Fruit fly (Drosophila melanogaster) whole organism, embryonic: ENCODE data around the gene nAChRalpha3.

Source experiments
- Ada2b ChIP-seq: fragments of 200-800 bp; sonication (Bioruptor generic); IDR thresholded peaks from 2 replicates; pipeline ENCODE4 v1.3.6; 2022; ENCODE audit warnings: missing biosample characterization, missing genetic modification characterization
- CG1024 ChIP-seq: fragments of 200-800 bp; sonication (Bioruptor generic); IDR thresholded peaks from 2 replicates; pipeline ENCODE4 v1.3.6; 2022; ENCODE audit warnings: missing biosample characterization, missing genetic modification characterization
- CG10431 ChIP-seq: fragments of 200-800 bp; sonication (Bioruptor generic); optimal IDR thresholded peaks from 3 replicates; lab custom pipeline; 2018; ENCODE audit warnings: missing biosample characterization, mild to moderate bottlenecking, missing genetic modification characterization
- CG10565 ChIP-seq: fragments of 200-800 bp; sonication (Bioruptor generic); optimal IDR thresholded peaks from 3 replicates; lab custom pipeline; 2016; ENCODE audit warnings: missing biosample characterization, mild to moderate bottlenecking, missing genetic modification characterization
- CG11696 ChIP-seq: fragments of 200-800 bp; sonication (Bioruptor generic); IDR thresholded peaks from 2 replicates; pipeline ENCODE4 v1.3.6; 2022; ENCODE audit warnings: missing biosample characterization, missing genetic modification characterization
- CG12104 ChIP-seq: fragments of 200-800 bp; sonication (Bioruptor generic); optimal IDR thresholded peaks from 3 replicates; lab custom pipeline; 2016; ENCODE audit warnings: missing biosample characterization, missing genetic modification characterization
- CG12236 ChIP-seq: fragments of 200-800 bp; sonication (Bioruptor generic); optimal IDR thresholded peaks from 2 replicates; lab custom pipeline; 2016; ENCODE audit warnings: missing biosample characterization, missing genetic modification characterization
- CG14050 ChIP-seq: fragments of 200-800 bp; sonication (Bioruptor generic); IDR thresholded peaks from 3 replicates; pipeline ENCODE4 v1.3.6; 2022; ENCODE audit warnings: missing biosample characterization, missing genetic modification characterization
- CG14667 ChIP-seq: fragments of 200-800 bp; sonication (Bioruptor generic); IDR thresholded peaks from 2 replicates; pipeline ENCODE4 v1.3.6; 2022; ENCODE audit warnings: missing biosample characterization, missing genetic modification characterization
- CG14965 ChIP-seq: fragments of 200-800 bp; sonication (Bioruptor generic); optimal IDR thresholded peaks from 2 replicates; lab custom pipeline; 2016; ENCODE audit warnings: missing biosample characterization, missing genetic modification characterization, borderline replicate concordance
- CG15696 ChIP-seq: fragments of 200-800 bp; sonication (Bioruptor generic); optimal IDR thresholded peaks from 2 replicates; lab custom pipeline; 2019; ENCODE audit warnings: missing biosample characterization, mild to moderate bottlenecking, missing genetic modification characterization, moderate library complexity
- CG1603 ChIP-seq: fragments of 200-800 bp; sonication (Bioruptor generic); optimal IDR thresholded peaks from 2 replicates; lab custom pipeline; 2019; ENCODE audit warnings: missing biosample characterization, mild to moderate bottlenecking, missing genetic modification characterization, moderate library complexity
- CG4424 ChIP-seq: fragments of 200-800 bp; sonication (Bioruptor generic); optimal IDR thresholded peaks from 3 replicates; lab custom pipeline; 2016; ENCODE audit warnings: missing biosample characterization, missing genetic modification characterization
- CG5953 ChIP-seq: fragments of 200-800 bp; sonication (Bioruptor generic); IDR thresholded peaks from 2 replicates; pipeline ENCODE4 v1.3.6; 2022; ENCODE audit warnings: missing biosample characterization, missing genetic modification characterization
- CG6254 ChIP-seq: fragments of 200-800 bp; sonication (Bioruptor generic); optimal IDR thresholded peaks from 3 replicates; lab custom pipeline; 2017; ENCODE audit warnings: mild to moderate bottlenecking, missing biosample characterization, missing genetic modification reagents, missing genetic modification characterization
- CG6654 ChIP-seq: fragments of 200-800 bp; sonication (Bioruptor generic); optimal IDR thresholded peaks from 2 replicates; lab custom pipeline; 2017; ENCODE audit warnings: missing biosample characterization, mild to moderate bottlenecking, missing genetic modification characterization
- CG8924 ChIP-seq: fragments of 200-800 bp; optimal IDR thresholded peaks from 3 replicates; lab custom pipeline; 2019; ENCODE audit warnings: missing biosample characterization, mild to moderate bottlenecking, missing genetic modification characterization, moderate library complexity
- CoRest ChIP-seq: fragments of 200-800 bp; sonication (Bioruptor generic); optimal IDR thresholded peaks from 3 replicates; lab custom pipeline; 2018; ENCODE audit warnings: missing biosample characterization, mild to moderate bottlenecking, missing genetic modification characterization, moderate library complexity
- Dek ChIP-seq: fragments of 200-800 bp; sonication (Bioruptor generic); optimal IDR thresholded peaks from 3 replicates; lab custom pipeline; 2019; ENCODE audit warnings: missing biosample characterization, mild to moderate bottlenecking, missing genetic modification characterization, moderate library complexity
- Dip3 ChIP-seq: fragments of 200-800 bp; sonication (Bioruptor generic); optimal IDR thresholded peaks from 3 replicates; lab custom pipeline; 2016; ENCODE audit warnings: missing biosample characterization, missing genetic modification characterization
- Doc2 ChIP-seq: fragments of 200-800 bp; sonication (Bioruptor generic); IDR thresholded peaks from 2 replicates; pipeline ENCODE4 v1.3.6; 2022; ENCODE audit warnings: missing biosample characterization, missing genetic modification characterization
- Doc3 ChIP-seq: fragments of 200-800 bp; sonication (Bioruptor generic); IDR thresholded peaks from 3 replicates; pipeline ENCODE4 v1.3.6; 2022; ENCODE audit warnings: missing biosample characterization, missing genetic modification characterization; ENCODE audit not compliant: partially characterized antibody
- Fer1 ChIP-seq: fragments of 200-800 bp; sonication (Bioruptor generic); optimal IDR thresholded peaks from 2 replicates; lab custom pipeline; 2017; ENCODE audit warnings: missing biosample characterization, mild to moderate bottlenecking, missing genetic modification characterization
- Gug ChIP-seq: fragments of 200-800 bp; sonication (Bioruptor generic); IDR thresholded peaks from 4 replicates; pipeline ENCODE4 v1.3.6; 2022; ENCODE audit warnings: missing biosample characterization, missing genetic modification characterization
- H2.0 ChIP-seq: fragments of 200-800 bp; sonication (Bioruptor generic); IDR thresholded peaks from 2 replicates; pipeline ENCODE4 v1.3.6; 2022; ENCODE audit warnings: missing biosample characterization, missing genetic modification characterization
- Hmr ChIP-seq: fragments of 200-800 bp; sonication (Bioruptor generic); optimal IDR thresholded peaks from 3 replicates; lab custom pipeline; 2017; ENCODE audit warnings: mild to moderate bottlenecking, missing biosample characterization, missing genetic modification reagents, missing genetic modification characterization
- Kr ChIP-seq: fragments of 200-800 bp; sonication (Bioruptor generic); optimal IDR thresholded peaks from 2 replicates; lab custom pipeline; 2017; ENCODE audit warnings: missing biosample characterization, mild to moderate bottlenecking, missing genetic modification characterization
- Med ChIP-seq: fragments of 200-800 bp; sonication (Bioruptor generic); peaks from one replicate; lab custom pipeline; 2016; ENCODE audit warnings: missing biosample characterization, missing genetic modification characterization, mild to moderate bottlenecking, inconsistent platforms, moderate library complexity
- Neu2 ChIP-seq: fragments of 200-800 bp; sonication (Bioruptor generic); optimal IDR thresholded peaks from 3 replicates; lab custom pipeline; 2016; ENCODE audit warnings: missing biosample characterization, missing genetic modification characterization, borderline replicate concordance
- NfI ChIP-seq: fragments of 200-800 bp; sonication (Bioruptor generic); optimal IDR thresholded peaks from 3 replicates; lab custom pipeline; 2018; ENCODE audit warnings: missing biosample characterization, mild to moderate bottlenecking, missing genetic modification characterization, moderate library complexity
- Stat92E ChIP-seq, 3 experiments: fragments of >200 bp in 2 of 3; fragments of 200-800 bp in 1 of 3; sonication (Bioruptor generic) in 1 of 3; optimal IDR thresholded peaks; 2 replicates each; lab custom pipeline; 2017 to 2019; ENCODE audit warnings: missing biosample characterization in 3 of 3, missing genetic modification characterization in 3 of 3, mild to moderate bottlenecking in 1 of 3, moderate library complexity in 1 of 3
- Tbp ChIP-seq: fragments of >200 bp; optimal IDR thresholded peaks from 2 replicates; lab custom pipeline; 2018; ENCODE audit warnings: missing biosample characterization, missing genetic modification characterization
- ab ChIP-seq: fragments of 200-800 bp; sonication (Bioruptor generic); optimal IDR thresholded peaks from 2 replicates; lab custom pipeline; 2016; ENCODE audit warnings: missing biosample characterization, missing genetic modification characterization
- bcd ChIP-seq: fragments of 200-800 bp; sonication (Bioruptor generic); optimal IDR thresholded peaks from 2 replicates; lab custom pipeline; 2017; ENCODE audit warnings: missing biosample characterization, mild to moderate bottlenecking, missing genetic modification characterization
- chinmo ChIP-seq: fragments of 200-800 bp; sonication (Bioruptor generic); IDR thresholded peaks from 4 replicates; pipeline ENCODE4 v1.3.6; 2022; ENCODE audit warnings: missing biosample characterization, missing genetic modification characterization; ENCODE audit not compliant: partially characterized antibody
- exex ChIP-seq: fragments of 200-800 bp; sonication (Bioruptor generic); optimal IDR thresholded peaks from 4 replicates; lab custom pipeline; 2018; ENCODE audit warnings: missing biosample characterization, mild to moderate bottlenecking, missing genetic modification characterization, moderate library complexity
- gcm ChIP-seq: fragments of 200-800 bp; sonication (Bioruptor generic); optimal IDR thresholded peaks from 2 replicates; lab custom pipeline; 2019; ENCODE audit warnings: missing biosample characterization, mild to moderate bottlenecking, missing genetic modification characterization, moderate library complexity
- her ChIP-seq: fragments of 200-800 bp; sonication (Bioruptor generic); optimal IDR thresholded peaks from 2 replicates; lab custom pipeline; 2016; ENCODE audit warnings: missing biosample characterization, missing genetic modification characterization
- ind ChIP-seq: fragments of 200-800 bp; sonication (Bioruptor generic); optimal IDR thresholded peaks from 3 replicates; lab custom pipeline; 2016; ENCODE audit warnings: missing biosample characterization, missing genetic modification characterization
- jigr1 ChIP-seq: fragments of 200-800 bp; sonication (Bioruptor generic); IDR thresholded peaks from 3 replicates; pipeline ENCODE4 v1.3.6; 2022; ENCODE audit warnings: missing biosample characterization, missing genetic modification characterization
- klu ChIP-seq: fragments of 200-800 bp; sonication (Bioruptor generic); IDR thresholded peaks from 2 replicates; pipeline ENCODE4 v1.3.6; 2022; ENCODE audit warnings: missing biosample characterization, missing genetic modification characterization
- lmd ChIP-seq: fragments of 200-800 bp; sonication (Bioruptor generic); IDR thresholded peaks from 2 replicates; pipeline ENCODE4 v1.3.6; 2022; ENCODE audit warnings: missing biosample characterization, missing genetic modification characterization
- mam ChIP-seq: fragments of 200-800 bp; sonication (Bioruptor generic); optimal IDR thresholded peaks from 3 replicates; lab custom pipeline; 2016; ENCODE audit warnings: missing biosample characterization, missing genetic modification characterization
- org-1 ChIP-seq: fragments of 200-800 bp; sonication (Bioruptor generic); optimal IDR thresholded peaks from 2 replicates; lab custom pipeline; 2017; ENCODE audit warnings: missing biosample characterization, missing genetic modification characterization
- p53 ChIP-seq: fragments of 200-800 bp; sonication (Bioruptor generic); optimal IDR thresholded peaks from 2 replicates; lab custom pipeline; 2016; ENCODE audit warnings: missing biosample characterization, missing genetic modification characterization
- pan ChIP-seq, 4 experiments: fragments of >200 bp in 3 of 4; fragments of 200-800 bp in 1 of 4; sonication (Bioruptor generic) in 1 of 4; optimal IDR thresholded peaks in 3 of 4; IDR thresholded peaks in 1 of 4; 2 replicates each; pipeline versions ENCODE4 v1.3.6 to Lab custom; 2017 to 2022; ENCODE audit warnings: missing biosample characterization in 2 of 4, missing genetic modification characterization in 2 of 4, mixed read lengths in 1 of 4
- pzg ChIP-seq: fragments of 200-800 bp; sonication (Bioruptor generic); optimal IDR thresholded peaks from 3 replicates; lab custom pipeline; 2018; ENCODE audit warnings: missing biosample characterization, mild to moderate bottlenecking, missing genetic modification characterization, moderate library complexity
- so ChIP-seq: fragments of 200-800 bp; sonication (Bioruptor generic); IDR thresholded peaks from 3 replicates; pipeline ENCODE4 v1.3.6; 2022; ENCODE audit warnings: missing biosample characterization, missing genetic modification characterization
- tap ChIP-seq: fragments of 200-800 bp; optimal IDR thresholded peaks from 3 replicates; lab custom pipeline; 2019; ENCODE audit warnings: missing biosample characterization, mild to moderate bottlenecking, missing genetic modification characterization, moderate library complexity
- tx ChIP-seq: fragments of 200-800 bp; sonication (Bioruptor generic); optimal IDR thresholded peaks from 2 replicates; lab custom pipeline; 2016; ENCODE audit warnings: missing biosample characterization, missing genetic modification characterization
- vfl ChIP-seq: fragments of 200-800 bp; sonication (Bioruptor generic); optimal IDR thresholded peaks from 2 replicates; lab custom pipeline; 2016; ENCODE audit warnings: missing biosample characterization, missing genetic modification characterization
- yki ChIP-seq: fragments of >200 bp; optimal IDR thresholded peaks from 3 replicates; lab custom pipeline; 2018

The nAChRalpha3 gene

DNA sequence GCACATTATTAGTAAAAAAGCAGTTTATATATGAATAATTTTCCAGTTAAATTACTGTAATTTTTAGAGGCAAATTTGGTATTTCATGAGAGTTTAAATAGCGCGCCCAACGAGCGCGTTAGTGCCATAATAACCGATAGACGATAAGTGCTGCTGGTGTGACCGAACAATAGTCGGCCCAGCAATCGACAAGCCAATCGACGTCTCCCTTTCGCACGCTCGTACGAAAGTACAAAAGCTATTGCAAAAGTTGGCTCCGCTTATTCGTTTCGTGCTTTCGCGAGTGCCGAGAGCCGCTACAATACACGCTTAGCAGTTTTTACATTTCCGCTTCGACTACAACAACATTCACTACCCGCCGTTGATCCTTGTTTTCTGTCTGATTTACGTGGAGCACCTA is 124.7 kb downstream of the nAChRalpha3 start, which contains the start of gene Trxr1 (continued):
- TF ChIP-seq gcm: no peak
- TF ChIP-seq Gug (GFP tag; lab: Robert Waterston, UW): no peak
- no peak for TF ChIP-seq NfI
- no peak for TF ChIP-seq pan (optimal IDR thresholded peaks at IDR 0.05; lab: Kevin White, UChicago)
- no peak for TF ChIP-seq pan (GFP tag; optimal IDR thresholded peaks at IDR 0.05 in 1 of 2, IDR thresholded peaks at IDR 0.05 in 1 of 2)
- no peak for TF ChIP-seq Hmr (GFP tag; lab: Kevin White, UChicago)
- no peak for TF ChIP-seq her (GFP tag; lab: Kevin White, UChicago)
- TF ChIP-seq CG4424: no peak
- TF ChIP-seq Kr (GFP tag; lab: Kevin White, UChicago): no peak
- no peak for TF ChIP-seq Dek (tag; lab: Kevin White, UChicago)
- TF ChIP-seq CG14965: no peak
- no peak for TF ChIP-seq Doc3
- TF ChIP-seq vfl (GFP tag; lab: Kevin White, UChicago): no peak
- TF ChIP-seq ab (GFP tag; lab: Kevin White, UChicago): no peak
- 0 out of 4 replicates have a peak, but pooled peaks have one; percentile 51 for TF ChIP-seq chinmo
- TF ChIP-seq tap (tag; lab: Kevin White, UChicago): no peak
- peak; percentile 77 for TF ChIP-seq Med (GFP tag; lab: Kevin White, UChicago)
- TF ChIP-seq CG10565: no peak
- TF ChIP-seq tx (GFP tag; lab: Kevin White, UChicago): no peak
- TF ChIP-seq H2.0 (GFP tag; lab: Robert Waterston, UW): no peak
- TF ChIP-seq Neu2 (GFP tag; lab: Kevin White, UChicago): no peak
- no peak for TF ChIP-seq klu (GFP tag; lab: Robert Waterston, UW)
- no peak for TF ChIP-seq CG5953 (GFP tag; lab: Robert Waterston, UW)
- TF ChIP-seq jigr1 (GFP tag; lab: Robert Waterston, UW): no peak
- TF ChIP-seq CG14667 (GFP tag; lab: Robert Waterston, UW): no peak
- no peak for TF ChIP-seq ind (GFP tag; lab: Kevin White, UChicago)
- TF ChIP-seq p53 (GFP tag; lab: Kevin White, UChicago): no peak
- TF ChIP-seq Stat92E (GFP tag; optimal IDR thresholded peaks at IDR 0.05; lab: Kevin White, UChicago): no peak
- no peak for TF ChIP-seq Tbp
- TF ChIP-seq CG12104 (GFP tag; lab: Kevin White, UChicago): no peak
- peak; percentile 80 for TF ChIP-seq pzg
- no peak for TF ChIP-seq CG6654 (GFP tag; lab: Kevin White, UChicago)
- no peak for TF ChIP-seq yki (lab: Kevin White, UChicago)
- no peak for TF ChIP-seq mam
- TF ChIP-seq CG12236: no peak
- TF ChIP-seq Fer1 (GFP tag; lab: Kevin White, UChicago): peak; percentile 28
- no peak for TF ChIP-seq exex
- no peak for TF ChIP-seq Doc2 (GFP tag; lab: Robert Waterston, UW)
- no peak for TF ChIP-seq CoRest (tag; lab: Kevin White, UChicago)
- TF ChIP-seq so (GFP tag; lab: Robert Waterston, UW): no peak
- no peak for TF ChIP-seq CG1024 (GFP tag; lab: Robert Waterston, UW)
- peak; percentile 43 for TF ChIP-seq CG1603
- TF ChIP-seq bcd (GFP tag; lab: Kevin White, UChicago): no peak
- TF ChIP-seq CG14050: no peak
- no peak for TF ChIP-seq CG6254 (GFP tag; lab: Kevin White, UChicago)
- no peak for TF ChIP-seq CG15696 (tag; lab: Kevin White, UChicago)
- no peak for TF ChIP-seq CG11696 (GFP tag; lab: Robert Waterston, UW)
- no peak for TF ChIP-seq Ada2b (GFP tag; lab: Robert Waterston, UW)
- TF ChIP-seq lmd (GFP tag; lab: Robert Waterston, UW): no peak
- TF ChIP-seq Dip3 (GFP tag; lab: Kevin White, UChicago): no peak
- no peak for TF ChIP-seq CG8924 (tag; lab: Kevin White, UChicago)
- TF ChIP-seq CG10431 (GFP tag; lab: Kevin White, UChicago): no peak
- no peak for TF ChIP-seq org-1 (GFP tag; lab: Kevin White, UChicago)
